Fruit fly (Drosophila melanogaster) whole organism, embryonic: ENCODE data around the gene awd.

ENCODE experiments used
- Aef1 ChIP-seq: fragments of 200-800 bp; sonication (Bioruptor generic); IDR thresholded peaks from 3 replicates; pipeline ENCODE4 v1.3.6; 2022; ENCODE audit warnings: missing biosample characterization, missing genetic modification characterization
- Awh ChIP-seq: fragments of 200-800 bp; sonication (Bioruptor generic); IDR thresholded peaks from 2 replicates; pipeline ENCODE4, ENCODE4 v1.3.6; 2022; ENCODE audit warnings: missing biosample characterization, missing genetic modification characterization
- Blimp-1 ChIP-seq: fragments of 200-800 bp; sonication (Bioruptor generic); optimal IDR thresholded peaks from 3 replicates; lab custom pipeline; 2018; ENCODE audit warnings: missing biosample characterization, missing genetic modification characterization, mild to moderate bottlenecking, moderate library complexity, missing genetic modification reagents
- CG10543 ChIP-seq: fragments of 200-800 bp; sonication (Bioruptor generic); optimal IDR thresholded peaks from 3 replicates; lab custom pipeline; 2017; ENCODE audit warnings: missing biosample characterization, mild to moderate bottlenecking, missing genetic modification characterization, moderate library complexity
- CG10979 ChIP-seq: fragments of 200-800 bp; sonication (Bioruptor generic); optimal IDR thresholded peaks from 2 replicates; lab custom pipeline; 2018; ENCODE audit warnings: missing biosample characterization, mild to moderate bottlenecking, missing genetic modification characterization, moderate library complexity
- CG11504 ChIP-seq: fragments of 200-800 bp; sonication (Bioruptor generic); optimal IDR thresholded peaks from 3 replicates; lab custom pipeline; 2019; ENCODE audit warnings: missing biosample characterization, mild to moderate bottlenecking, missing genetic modification characterization, moderate library complexity
- CG11695 ChIP-seq: fragments of 200-800 bp; sonication (Bioruptor generic); IDR thresholded peaks from 3 replicates; pipeline ENCODE4 v1.3.6; 2022; ENCODE audit warnings: missing biosample characterization, missing genetic modification characterization
- CG12071 ChIP-seq: fragments of 200-800 bp; sonication (Bioruptor generic); optimal IDR thresholded peaks from 3 replicates; lab custom pipeline; 2018; ENCODE audit warnings: missing biosample characterization, mild to moderate bottlenecking, missing genetic modification characterization
- CG13775 ChIP-seq: fragments of 200-800 bp; sonication (Bioruptor generic); optimal IDR thresholded peaks from 3 replicates; lab custom pipeline; 2017; ENCODE audit warnings: missing biosample characterization, mild to moderate bottlenecking, missing genetic modification characterization
- CG14965 ChIP-seq: fragments of 200-800 bp; sonication (Bioruptor generic); optimal IDR thresholded peaks from 2 replicates; lab custom pipeline; 2016; ENCODE audit warnings: missing biosample characterization, missing genetic modification characterization, borderline replicate concordance
- CG1647 ChIP-seq: fragments of 200-800 bp; sonication (Bioruptor generic); optimal IDR thresholded peaks from 3 replicates; lab custom pipeline; 2016; ENCODE audit warnings: missing biosample characterization, missing genetic modification characterization
- CG16779 ChIP-seq: fragments of 200-800 bp; sonication (Bioruptor generic); IDR thresholded peaks from 2 replicates; pipeline ENCODE4 v1.3.6; 2022; ENCODE audit warnings: missing biosample characterization, missing genetic modification characterization
- CG17359 ChIP-seq: fragments of 200-800 bp; sonication (Bioruptor generic); optimal IDR thresholded peaks from 3 replicates; lab custom pipeline; 2018; ENCODE audit warnings: missing biosample characterization, mild to moderate bottlenecking, missing genetic modification characterization, moderate library complexity
- CG18262 ChIP-seq: fragments of 200-800 bp; optimal IDR thresholded peaks from 3 replicates; lab custom pipeline; 2019; ENCODE audit warnings: missing biosample characterization, mild to moderate bottlenecking, missing genetic modification characterization, moderate library complexity
- CG2116 ChIP-seq: fragments of 200-800 bp; sonication (Bioruptor generic); optimal IDR thresholded peaks from 3 replicates; lab custom pipeline; 2018; ENCODE audit warnings: missing biosample characterization, mild to moderate bottlenecking, missing genetic modification characterization
- CG2678 ChIP-seq: fragments of 200-800 bp; sonication (Bioruptor generic); optimal IDR thresholded peaks from 3 replicates; lab custom pipeline; 2019; ENCODE audit warnings: missing biosample characterization, mild to moderate bottlenecking, missing genetic modification characterization, moderate library complexity
- CG31365 ChIP-seq: fragments of 200-800 bp; sonication (Bioruptor generic); optimal IDR thresholded peaks from 2 replicates; lab custom pipeline; 2018; ENCODE audit warnings: missing biosample characterization, mild to moderate bottlenecking, missing genetic modification characterization
- CG3847 ChIP-seq: fragments of 200-800 bp; sonication (Bioruptor generic); IDR thresholded peaks from 2 replicates; pipeline ENCODE4 v1.3.6; 2022; ENCODE audit warnings: missing biosample characterization, missing genetic modification characterization
- CG4730 ChIP-seq: fragments of 200-800 bp; sonication (Bioruptor generic); IDR thresholded peaks from 2 replicates; pipeline ENCODE4 v1.3.6; 2022; ENCODE audit warnings: missing biosample characterization, missing genetic modification characterization
- CG6654 ChIP-seq: fragments of 200-800 bp; sonication (Bioruptor generic); optimal IDR thresholded peaks from 2 replicates; lab custom pipeline; 2017; ENCODE audit warnings: missing biosample characterization, mild to moderate bottlenecking, missing genetic modification characterization
- CG7372 ChIP-seq: fragments of 200-800 bp; sonication (Bioruptor generic); IDR thresholded peaks from 2 replicates; pipeline ENCODE4 v1.3.6; 2022; ENCODE audit warnings: missing biosample characterization, missing genetic modification characterization
- D ChIP-seq, 2 experiments: fragments of 200-800 bp in 1 of 2; fragments of >200 bp in 1 of 2; sonication (Bioruptor generic) in 1 of 2; optimal IDR thresholded peaks; 2 replicates in 1 of 2; 3 replicates in 1 of 2; lab custom pipeline; 2017; ENCODE audit warnings: mild to moderate bottlenecking in 1 of 2, missing biosample characterization in 1 of 2, missing genetic modification characterization in 1 of 2, missing genetic modification reagents in 1 of 2
- Dip3 ChIP-seq: fragments of 200-800 bp; sonication (Bioruptor generic); optimal IDR thresholded peaks from 3 replicates; lab custom pipeline; 2016; ENCODE audit warnings: missing biosample characterization, missing genetic modification characterization
- E2f1 ChIP-seq: fragments of 200-800 bp; sonication (Bioruptor generic); IDR thresholded peaks from 2 replicates; pipeline ENCODE4 v1.3.6; 2022; ENCODE audit warnings: missing biosample characterization, missing genetic modification characterization
- HmgD ChIP-seq: fragments of 200-800 bp; sonication (Bioruptor generic); optimal IDR thresholded peaks from 3 replicates; lab custom pipeline; 2016; ENCODE audit warnings: missing biosample characterization, missing genetic modification characterization
- Kr ChIP-seq: fragments of 200-800 bp; sonication (Bioruptor generic); optimal IDR thresholded peaks from 2 replicates; lab custom pipeline; 2017; ENCODE audit warnings: missing biosample characterization, mild to moderate bottlenecking, missing genetic modification characterization
- NFAT ChIP-seq: fragments of 200-800 bp; sonication (Bioruptor generic); IDR thresholded peaks from 2 replicates; pipeline ENCODE4 v1.3.6; 2022; ENCODE audit warnings: missing biosample characterization, missing genetic modification characterization
- PHDP ChIP-seq: fragments of 200-800 bp; sonication (Bioruptor generic); optimal IDR thresholded peaks from 3 replicates; lab custom pipeline; 2018; ENCODE audit warnings: missing biosample characterization, mild to moderate bottlenecking, missing genetic modification characterization, moderate library complexity
- Rx ChIP-seq: fragments of 200-800 bp; sonication (Bioruptor generic); IDR thresholded peaks from 2 replicates; pipeline ENCODE4 v1.3.6; 2022; ENCODE audit warnings: missing biosample characterization, missing genetic modification characterization
- ap ChIP-seq: fragments of 200-800 bp; sonication (Bioruptor generic); IDR thresholded peaks from 2 replicates; pipeline ENCODE4 v1.3.6; 2022; ENCODE audit warnings: missing biosample characterization, missing genetic modification characterization
- ara ChIP-seq: fragments of 200-800 bp; sonication (Bioruptor generic); IDR thresholded peaks from 2 replicates; pipeline ENCODE4 v1.3.6; 2022; ENCODE audit warnings: missing biosample characterization, missing genetic modification characterization
- bcd ChIP-seq: fragments of 200-800 bp; sonication (Bioruptor generic); optimal IDR thresholded peaks from 2 replicates; lab custom pipeline; 2017; ENCODE audit warnings: missing biosample characterization, mild to moderate bottlenecking, missing genetic modification characterization
- cad ChIP-seq: fragments of >200 bp; optimal IDR thresholded peaks from 2 replicates; lab custom pipeline; 2017; ENCODE audit warnings: missing biosample characterization, missing genetic modification characterization
- dmrt99B ChIP-seq: fragments of 200-800 bp; sonication (Bioruptor generic); optimal IDR thresholded peaks from 2 replicates; lab custom pipeline; 2018; ENCODE audit warnings: missing biosample characterization, mild to moderate bottlenecking, missing genetic modification characterization, moderate library complexity
- en ChIP-seq: fragments of 200-800 bp; sonication (Bioruptor generic); optimal IDR thresholded peaks from 2 replicates; lab custom pipeline; 2016; ENCODE audit warnings: missing biosample characterization, missing genetic modification characterization
- ewg ChIP-seq: fragments of 200-800 bp; sonication (Bioruptor generic); optimal IDR thresholded peaks from 3 replicates; lab custom pipeline; 2017; ENCODE audit warnings: mild to moderate bottlenecking, missing biosample characterization, missing genetic modification reagents, missing genetic modification characterization
- fd3F ChIP-seq: fragments of 200-800 bp; sonication (Bioruptor generic); optimal IDR thresholded peaks from 2 replicates; lab custom pipeline; 2018; ENCODE audit warnings: missing biosample characterization, mild to moderate bottlenecking, missing genetic modification characterization, moderate library complexity
- gt ChIP-seq: fragments of 200-800 bp; sonication (Bioruptor generic); IDR thresholded peaks from 2 replicates; pipeline ENCODE4 v1.3.6; 2022; ENCODE audit warnings: missing biosample characterization, missing genetic modification characterization
- hb ChIP-seq: fragments of 200-800 bp; sonication (Bioruptor generic); IDR thresholded peaks from 3 replicates; pipeline ENCODE4 v1.3.6; 2022; ENCODE audit warnings: missing biosample characterization, missing genetic modification characterization; ENCODE audit not compliant: partially characterized antibody
- hkb ChIP-seq, 2 experiments: fragments of 200-800 bp in 1 of 2; fragments of >200 bp in 1 of 2; sonication (Bioruptor generic) in 1 of 2; IDR thresholded peaks in 1 of 2; optimal IDR thresholded peaks in 1 of 2; 2 replicates each; pipeline versions ENCODE4 v1.3.6 to Lab custom; 2017 to 2022; ENCODE audit warnings: missing biosample characterization in 1 of 2, missing genetic modification characterization in 1 of 2
- insv ChIP-seq, 2 experiments: fragments of 200-800 bp; sonication (Bioruptor generic); optimal IDR thresholded peaks; 3 replicates each; lab custom pipeline; 2016 to 2018; ENCODE audit warnings: missing biosample characterization in 2 of 2, missing genetic modification characterization in 2 of 2
- nmo ChIP-seq: fragments of 200-800 bp; sonication (Bioruptor generic); optimal IDR thresholded peaks from 2 replicates; lab custom pipeline; 2018; ENCODE audit warnings: missing biosample characterization, mild to moderate bottlenecking, missing genetic modification characterization, moderate library complexity
- pb ChIP-seq: fragments of 200-800 bp; sonication (Bioruptor generic); optimal IDR thresholded peaks from 3 replicates; lab custom pipeline; 2016; ENCODE audit warnings: missing biosample characterization, missing genetic modification characterization
- ranshi ChIP-seq: fragments of 200-800 bp; sonication (Bioruptor generic); IDR thresholded peaks from 2 replicates; pipeline ENCODE4 v1.3.6; 2022; ENCODE audit warnings: missing biosample characterization, missing genetic modification characterization
- row ChIP-seq: fragments of 200-800 bp; sonication (Bioruptor generic); IDR thresholded peaks from 3 replicates; pipeline ENCODE4 v1.3.6; 2022; ENCODE audit warnings: missing biosample characterization, missing genetic modification characterization
- sisA ChIP-seq: fragments of 200-800 bp; sonication (Bioruptor generic); IDR thresholded peaks from 2 replicates; pipeline ENCODE4 v1.3.6; 2022; ENCODE audit warnings: missing biosample characterization, missing genetic modification characterization
- zen2 ChIP-seq: fragments of 200-800 bp; sonication (Bioruptor generic); IDR thresholded peaks from 3 replicates; pipeline ENCODE4 v1.3.6; 2022; ENCODE audit warnings: missing biosample characterization, missing genetic modification characterization; ENCODE audit not compliant: partially characterized antibody

Gene awd

DNA sequence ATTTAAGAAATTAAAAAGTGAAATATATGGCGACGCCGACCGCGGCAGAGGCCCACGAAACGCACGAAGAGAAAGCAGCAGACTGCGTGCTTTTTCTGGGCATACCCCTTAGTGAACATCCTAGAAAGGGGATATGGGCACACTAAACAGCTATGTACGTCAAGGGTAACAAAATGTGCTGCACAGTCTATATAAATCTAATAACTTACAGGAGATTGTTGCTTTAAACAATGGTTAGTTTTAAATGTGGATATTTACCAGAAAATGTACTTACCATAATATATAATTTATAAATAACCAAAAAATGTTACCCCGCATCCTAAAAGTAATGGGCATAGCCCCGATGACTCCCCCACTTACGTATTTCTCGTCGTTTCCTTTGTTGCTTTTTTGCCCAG lies 27.7 kb downstream of the awd start (continued):
- no peak for TF ChIP-seq insv (GFP tag; optimal IDR thresholded peaks at IDR 0.05; lab: Kevin White, UChicago)
- TF ChIP-seq ap (GFP tag; lab: Robert Waterston, UW), result 0 out of 2 replicates have a peak, but pooled peaks have one; percentile 12
- TF ChIP-seq HmgD, result no peak
- TF ChIP-seq CG12071 (GFP tag; lab: Kevin White, UChicago), result no peak
- TF ChIP-seq CG4730 (GFP tag; lab: Robert Waterston, UW), result 0 out of 2 replicates have a peak, but pooled peaks have one; percentile 23
- no peak for TF ChIP-seq CG16779 (GFP tag; lab: Robert Waterston, UW)
- 0 out of 2 replicates have a peak, but pooled peaks have one; percentile 4 for TF ChIP-seq NFAT (GFP tag; lab: Robert Waterston, UW)
- peak; percentile 15 for TF ChIP-seq CG11504 (tag; lab: Kevin White, UChicago)
- peak; percentile 22; the same call in 1 of the 2 replicates for TF ChIP-seq sisA
- TF ChIP-seq dmrt99B (tag; lab: Kevin White, UChicago), result peak; percentile 15
- no peak for TF ChIP-seq PHDP (tag; lab: Kevin White, UChicago)
- TF ChIP-seq bcd (GFP tag; lab: Kevin White, UChicago), result peak; percentile 8
- TF ChIP-seq CG10979, result peak; percentile 31
- peak; percentile 22 for TF ChIP-seq CG2678
- peak; percentile 42 for TF ChIP-seq CG18262 (tag; lab: Kevin White, UChicago)
- peak; percentile 0 for TF ChIP-seq nmo (GFP tag; lab: Kevin White, UChicago)
- peak; percentile 14; the same call in 1 of the 2 replicates for TF ChIP-seq ranshi
- TF ChIP-seq Aef1 (GFP tag; lab: Robert Waterston, UW), result no peak
- peak; percentile 43; the same call in 1 of the 3 replicates for TF ChIP-seq row (GFP tag; lab: Robert Waterston, UW)
- TF ChIP-seq CG17359, result peak; percentile 16
- TF ChIP-seq, all 482 proteins: peak for 40

DNA sequence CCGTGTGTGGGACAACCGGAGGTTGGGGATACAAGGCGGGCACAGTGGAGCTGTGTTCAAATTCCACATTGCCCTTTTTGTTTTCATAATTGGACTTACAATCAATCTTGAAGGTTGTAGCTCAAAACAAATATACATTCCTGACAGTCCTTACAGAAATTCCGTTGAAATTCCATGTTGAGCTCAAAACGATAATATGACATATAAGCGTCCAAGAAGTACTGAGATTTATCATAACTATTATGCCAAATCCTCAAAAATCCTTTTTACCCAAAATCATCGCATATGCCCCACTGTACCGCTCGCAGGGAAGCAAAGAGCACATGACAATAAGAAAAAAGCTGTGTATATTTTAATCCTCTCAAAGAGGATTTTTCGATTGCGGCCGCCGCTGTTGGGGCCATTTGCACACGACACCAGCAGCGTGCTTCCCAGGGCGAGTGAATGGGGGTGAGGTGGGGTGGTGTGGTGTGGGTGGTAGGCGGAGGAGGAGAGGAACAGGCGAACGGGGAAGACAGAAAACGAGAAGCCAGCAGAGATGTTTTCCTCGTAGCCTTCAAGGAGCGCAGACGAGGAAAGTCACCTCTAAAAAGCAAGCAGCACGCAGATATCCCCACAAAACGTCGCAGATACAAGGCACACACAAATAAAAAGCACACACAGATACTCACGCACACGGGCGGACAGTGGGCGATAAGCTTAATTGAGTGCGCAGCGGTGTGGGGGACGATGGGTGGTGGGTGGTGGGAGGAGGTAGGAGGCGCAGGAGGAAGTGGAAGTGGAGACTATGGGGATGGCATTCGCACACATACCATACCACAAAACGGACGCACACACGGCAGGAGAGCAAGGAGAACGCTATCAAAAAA lies 28.3 kb downstream of the awd start:
- no peak for TF ChIP-seq hkb (optimal IDR thresholded peaks at IDR 0.05; lab: Kevin White, UChicago)
- TF ChIP-seq hkb (GFP tag; IDR thresholded peaks at IDR 0.05; lab: Robert Waterston, UW), result peak; percentile 75
- TF ChIP-seq Dip3 (GFP tag; lab: Kevin White, UChicago), result peak; percentile 61
- TF ChIP-seq Kr (GFP tag; lab: Kevin White, UChicago), result no peak
- peak; percentile 36; the same call in 1 of the 2 replicates for TF ChIP-seq E2f1 (GFP tag; lab: Robert Waterston, UW)
- TF ChIP-seq Blimp-1, result peak; percentile 49
- no peak for TF ChIP-seq zen2 (GFP tag; lab: Robert Waterston, UW)
- no peak for TF ChIP-seq D (optimal IDR thresholded peaks at IDR 0.05; lab: Kevin White, UChicago)
- peak; percentile 18 for TF ChIP-seq D (GFP tag; optimal IDR thresholded peaks at IDR 0.05; lab: Kevin White, UChicago)
- TF ChIP-seq CG7372 (GFP tag; lab: Robert Waterston, UW), result no peak; the same call in 1 of the 2 replicates
- no peak for TF ChIP-seq gt (GFP tag; lab: Robert Waterston, UW)
- TF ChIP-seq Rx (GFP tag; lab: Robert Waterston, UW), result no peak
- TF ChIP-seq CG11695 (GFP tag; lab: Robert Waterston, UW), result peak; percentile 74
- TF ChIP-seq fd3F (GFP tag; lab: Kevin White, UChicago), result peak; percentile 56
- peak; percentile 35 for TF ChIP-seq CG6654
- TF ChIP-seq ranshi, result peak; percentile 59; the same call in 1 of the 2 replicates
- peak; percentile 52 for TF ChIP-seq pb (GFP tag; lab: Kevin White, UChicago)
- peak; percentile 26 for TF ChIP-seq CG10543 (GFP tag; lab: Kevin White, UChicago)
- TF ChIP-seq en (GFP tag; lab: Kevin White, UChicago), result no peak
- TF ChIP-seq Awh (GFP tag; lab: Robert Waterston, UW), result no peak
- peak; percentile 43; the same call in 1 of the 2 replicates for TF ChIP-seq CG3847 (GFP tag; lab: Robert Waterston, UW)
- no peak for TF ChIP-seq CG31365
- TF ChIP-seq CG2116 (GFP tag; lab: Kevin White, UChicago), result no peak
- peak; percentile 51 for TF ChIP-seq CG13775 (GFP tag; lab: Kevin White, UChicago)
- TF ChIP-seq hb, result no peak
- peak; percentile 29; the same call in 1 of the 2 replicates for TF ChIP-seq ara (GFP tag; lab: Robert Waterston, UW)
- TF ChIP-seq cad (GFP tag; lab: Kevin White, UChicago), result no peak
- peak; percentile 39 for TF ChIP-seq ewg
- TF ChIP-seq CG14965, result no peak
- TF ChIP-seq CG1647, result peak; percentile 34
